Worm (Caenorhabditis elegans): ENCODE measurements around the gene M02B7.7.

DNA sequence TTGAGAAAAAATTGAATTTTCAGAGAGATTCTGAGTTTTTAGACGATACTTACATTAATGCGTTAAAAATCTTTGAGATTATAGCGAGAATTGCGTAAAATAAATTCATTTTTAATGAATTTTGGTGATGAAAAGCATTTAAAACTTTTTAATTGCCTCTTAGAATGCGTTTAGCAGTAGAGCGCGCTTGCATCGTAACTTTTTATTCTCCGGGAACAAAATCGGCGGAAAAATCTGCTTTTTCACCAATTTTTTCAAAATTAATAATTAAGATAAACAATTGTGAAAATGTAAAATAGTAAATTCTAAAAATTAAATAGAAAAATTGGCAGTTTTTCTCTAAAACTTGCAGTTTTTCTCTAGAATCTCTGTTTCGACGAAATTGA lies 8.3 kb upstream of the M02B7.7 start:
- TF ChIP-seq nhr-12 (tag; optimal IDR thresholded peaks at IDR 0.05): no peak
- no peak for TF ChIP-seq fkh-2 (tag; optimal IDR thresholded peaks at IDR 0.05)
- no peak for TF ChIP-seq unc-39 (tag; optimal IDR thresholded peaks at IDR 0.05)
- no peak for TF ChIP-seq aly-2 (tag; optimal IDR thresholded peaks at IDR 0.05)
- TF ChIP-seq elt-3 (tag; optimal IDR thresholded peaks at IDR 0.05): no peak
- TF ChIP-seq nfya-1 (tag; optimal IDR thresholded peaks at IDR 0.05; ENCODE audit: insufficient read depth): no peak
- TF ChIP-seq fos-1 (tag; optimal IDR thresholded peaks at IDR 0.05): no peak
- no peak for TF ChIP-seq egl-27 (tag; optimal IDR thresholded peaks at IDR 0.05)
- no peak for TF ChIP-seq sea-2 (GFP tag; optimal IDR thresholded peaks at IDR 0.05)
- no peak for TF ChIP-seq elt-1 (tag; optimal IDR thresholded peaks at IDR 0.05)
- TF ChIP-seq daf-12 (tag; optimal IDR thresholded peaks at IDR 0.05): no peak

All from whole organism, L3 larva.